Fruit fly (Drosophila melanogaster) whole organism, embryonic: ENCODE results near the gene nerfin-2.
A peak's percentile ranks its signal among the peaks of the same experiment; 100 is the strongest.

Source experiments
- Adf1 ChIP-seq: fragments of 200-800 bp; sonication (Bioruptor generic); IDR thresholded peaks from 2 replicates; pipeline ENCODE4 v1.3.6; 2022; ENCODE audit warnings: missing biosample characterization, missing genetic modification characterization
- Aef1 ChIP-seq: fragments of 200-800 bp; sonication (Bioruptor generic); IDR thresholded peaks from 3 replicates; pipeline ENCODE4 v1.3.6; 2022; ENCODE audit warnings: missing biosample characterization, missing genetic modification characterization
- Blimp-1 ChIP-seq: fragments of 200-800 bp; sonication (Bioruptor generic); optimal IDR thresholded peaks from 3 replicates; lab custom pipeline; 2018; ENCODE audit warnings: missing biosample characterization, missing genetic modification characterization, mild to moderate bottlenecking, moderate library complexity, missing genetic modification reagents
- CG10321 ChIP-seq: fragments of 200-800 bp; sonication (Bioruptor generic); IDR thresholded peaks from 2 replicates; pipeline ENCODE4 v1.3.6; 2022; ENCODE audit warnings: missing biosample characterization, missing genetic modification characterization
- CG10654 ChIP-seq: fragments of 200-800 bp; sonication (Bioruptor generic); optimal IDR thresholded peaks from 2 replicates; lab custom pipeline; 2016; ENCODE audit warnings: missing biosample characterization, missing genetic modification characterization
- CG10959 ChIP-seq: fragments of 200-800 bp; sonication (Bioruptor generic); IDR thresholded peaks from 2 replicates; pipeline ENCODE4 v1.3.6; 2022; ENCODE audit warnings: missing biosample characterization, missing genetic modification characterization
- CG11696 ChIP-seq: fragments of 200-800 bp; sonication (Bioruptor generic); IDR thresholded peaks from 2 replicates; pipeline ENCODE4 v1.3.6; 2022; ENCODE audit warnings: missing biosample characterization, missing genetic modification characterization
- CG12769 ChIP-seq: fragments of 200-800 bp; sonication (Bioruptor generic); optimal IDR thresholded peaks from 2 replicates; lab custom pipeline; 2019; ENCODE audit warnings: missing biosample characterization, mild to moderate bottlenecking, missing genetic modification characterization, moderate library complexity
- CG13287 ChIP-seq: fragments of 200-800 bp; sonication (Bioruptor generic); IDR thresholded peaks from 2 replicates; pipeline ENCODE4 v1.3.6; 2022; ENCODE audit warnings: missing biosample characterization, missing genetic modification characterization; ENCODE audit not compliant: partially characterized antibody
- CG14014 ChIP-seq: fragments of 200-800 bp; sonication (Bioruptor generic); IDR thresholded peaks from 2 replicates; pipeline ENCODE4 v1.3.6; 2022; ENCODE audit warnings: missing biosample characterization, missing genetic modification characterization
- CG17385 ChIP-seq: fragments of 200-800 bp; sonication (Bioruptor generic); optimal IDR thresholded peaks from 3 replicates; lab custom pipeline; 2018; ENCODE audit warnings: missing biosample characterization, mild to moderate bottlenecking, missing genetic modification characterization
- CG1832 ChIP-seq: fragments of 200-800 bp; sonication (Bioruptor generic); optimal IDR thresholded peaks from 2 replicates; lab custom pipeline; 2017; ENCODE audit warnings: missing biosample characterization, mild to moderate bottlenecking, missing genetic modification characterization, inconsistent platforms
- CG18476 ChIP-seq: fragments of 200-800 bp; sonication (Bioruptor generic); optimal IDR thresholded peaks from 2 replicates; lab custom pipeline; 2016; ENCODE audit warnings: missing biosample characterization, mild to moderate bottlenecking, missing genetic modification characterization
- CG30403 ChIP-seq: fragments of 200-800 bp; sonication (Bioruptor generic); optimal IDR thresholded peaks from 3 replicates; lab custom pipeline; 2016; ENCODE audit warnings: missing biosample characterization, missing genetic modification characterization
- CG3065 ChIP-seq: fragments of 200-800 bp; sonication (Bioruptor generic); optimal IDR thresholded peaks from 2 replicates; lab custom pipeline; 2016; ENCODE audit warnings: missing biosample characterization, missing genetic modification characterization
- CG34224 ChIP-seq: fragments of 200-800 bp; sonication (Bioruptor generic); IDR thresholded peaks from 3 replicates; pipeline ENCODE4 v1.3.6; 2022; ENCODE audit warnings: missing biosample characterization, missing genetic modification characterization; ENCODE audit not compliant: partially characterized antibody
- CG34422 ChIP-seq: fragments of 200-800 bp; sonication (Bioruptor generic); IDR thresholded peaks from 3 replicates; pipeline ENCODE4 v1.3.6; 2022; ENCODE audit warnings: missing biosample characterization, missing genetic modification characterization
- CG7357 ChIP-seq: fragments of 200-800 bp; sonication (Bioruptor generic); IDR thresholded peaks from 3 replicates; pipeline ENCODE4 v1.3.6; 2022; ENCODE audit warnings: missing biosample characterization, missing genetic modification characterization
- Dbx ChIP-seq: fragments of 200-800 bp; sonication (Bioruptor generic); IDR thresholded peaks from 3 replicates; pipeline ENCODE4 v1.3.6; 2022; ENCODE audit warnings: missing biosample characterization, missing genetic modification characterization
- Doc3 ChIP-seq: fragments of 200-800 bp; sonication (Bioruptor generic); IDR thresholded peaks from 3 replicates; pipeline ENCODE4 v1.3.6; 2022; ENCODE audit warnings: missing biosample characterization, missing genetic modification characterization; ENCODE audit not compliant: partially characterized antibody
- Dp ChIP-seq: fragments of 200-800 bp; sonication (Bioruptor generic); optimal IDR thresholded peaks from 2 replicates; lab custom pipeline; 2018; ENCODE audit warnings: missing biosample characterization, mild to moderate bottlenecking, missing genetic modification characterization, moderate library complexity
- ERR ChIP-seq: fragments of 200-800 bp; sonication (Bioruptor generic); optimal IDR thresholded peaks from 2 replicates; lab custom pipeline; 2016; ENCODE audit warnings: missing biosample characterization, missing genetic modification characterization
- Eip74EF ChIP-seq, 2 experiments: fragments of 200-800 bp in 1 of 2; fragments of >200 bp in 1 of 2; sonication (Bioruptor generic) in 1 of 2; optimal IDR thresholded peaks; 2 replicates each; lab custom pipeline; 2017 to 2019; ENCODE audit warnings: missing biosample characterization in 2 of 2, missing genetic modification characterization in 2 of 2, mild to moderate bottlenecking in 1 of 2, moderate library complexity in 1 of 2
- H15 ChIP-seq: fragments of 200-800 bp; sonication (Bioruptor generic); IDR thresholded peaks from 3 replicates; pipeline ENCODE4 v1.3.6; 2022; ENCODE audit warnings: missing biosample characterization, missing genetic modification characterization
- HmgZ ChIP-seq: fragments of 200-800 bp; sonication (Bioruptor generic); optimal IDR thresholded peaks from 2 replicates; lab custom pipeline; 2018; ENCODE audit warnings: missing biosample characterization, mild to moderate bottlenecking, missing genetic modification characterization
- Lhr ChIP-seq: fragments of 200-800 bp; sonication (Bioruptor generic); optimal IDR thresholded peaks from 3 replicates; lab custom pipeline; 2017; ENCODE audit warnings: mild to moderate bottlenecking, missing biosample characterization, missing genetic modification reagents, missing genetic modification characterization
- Nf-YA ChIP-seq: fragments of 200-800 bp; sonication (Bioruptor generic); IDR thresholded peaks from 2 replicates; pipeline ENCODE4 v1.3.6; 2022; ENCODE audit warnings: missing biosample characterization, missing genetic modification characterization
- Nf-YC ChIP-seq: fragments of 200-800 bp; optimal IDR thresholded peaks from 3 replicates; lab custom pipeline; 2019; ENCODE audit warnings: missing biosample characterization, mild to moderate bottlenecking, missing genetic modification characterization, moderate library complexity
- NfI ChIP-seq: fragments of 200-800 bp; sonication (Bioruptor generic); optimal IDR thresholded peaks from 3 replicates; lab custom pipeline; 2018; ENCODE audit warnings: missing biosample characterization, mild to moderate bottlenecking, missing genetic modification characterization, moderate library complexity
- Opbp ChIP-seq: fragments of 200-800 bp; sonication (Bioruptor generic); IDR thresholded peaks from 3 replicates; pipeline ENCODE4 v1.3.6; 2022; ENCODE audit warnings: missing biosample characterization, missing genetic modification characterization; ENCODE audit not compliant: partially characterized antibody
- Trl ChIP-seq, 3 experiments: fragments of >200 bp in 2 of 3; fragments of 200-800 bp in 1 of 3; sonication (Bioruptor generic) in 1 of 3; optimal IDR thresholded peaks; 2 replicates in 1 of 3; 3 replicates in 2 of 3; lab custom pipeline; 2016 to 2017; ENCODE audit warnings: missing biosample characterization in 1 of 3, missing genetic modification characterization in 1 of 3
- corto ChIP-seq: fragments of 200-800 bp; sonication (Bioruptor generic); optimal IDR thresholded peaks from 2 replicates; lab custom pipeline; 2016; ENCODE audit warnings: missing biosample characterization, mild to moderate bottlenecking, missing genetic modification characterization, moderate library complexity
- ewg ChIP-seq: fragments of 200-800 bp; sonication (Bioruptor generic); optimal IDR thresholded peaks from 3 replicates; lab custom pipeline; 2017; ENCODE audit warnings: mild to moderate bottlenecking, missing biosample characterization, missing genetic modification reagents, missing genetic modification characterization
- fru ChIP-seq: fragments of >200 bp; optimal IDR thresholded peaks from 2 replicates; lab custom pipeline; 2017
- maf-S ChIP-seq: fragments of 200-800 bp; sonication (Bioruptor generic); optimal IDR thresholded peaks from 2 replicates; lab custom pipeline; 2016; ENCODE audit warnings: missing biosample characterization, missing genetic modification characterization
- nom ChIP-seq: fragments of 200-800 bp; sonication (Bioruptor generic); optimal IDR thresholded peaks from 2 replicates; lab custom pipeline; 2017; ENCODE audit warnings: missing biosample characterization, missing genetic modification characterization, mild to moderate bottlenecking, moderate library complexity, missing genetic modification reagents
- oc ChIP-seq: fragments of 200-800 bp; sonication (Bioruptor generic); optimal IDR thresholded peaks from 2 replicates; lab custom pipeline; 2018; ENCODE audit warnings: missing biosample characterization, mild to moderate bottlenecking, missing genetic modification characterization, moderate library complexity
- onecut ChIP-seq: fragments of 200-800 bp; sonication (Bioruptor generic); IDR thresholded peaks from 2 replicates; pipeline ENCODE4 v1.3.6; 2022; ENCODE audit warnings: missing biosample characterization, missing genetic modification characterization
- prd ChIP-seq, 3 experiments: fragments of >200 bp in 2 of 3; fragments of 200-800 bp in 1 of 3; sonication (Bioruptor generic) in 1 of 3; optimal IDR thresholded peaks in 2 of 3; IDR thresholded peaks in 1 of 3; 2 replicates in 2 of 3; 3 replicates in 1 of 3; pipeline versions ENCODE4 v1.3.6 to Lab custom; 2017 to 2022; ENCODE audit warnings: missing biosample characterization in 1 of 3, missing genetic modification characterization in 1 of 3
- scrt ChIP-seq: fragments of 200-800 bp; sonication (Bioruptor generic); optimal IDR thresholded peaks from 2 replicates; lab custom pipeline; 2018; ENCODE audit warnings: missing biosample characterization, mild to moderate bottlenecking, missing genetic modification characterization, moderate library complexity
- sd ChIP-seq: fragments of 200-800 bp; sonication (Bioruptor generic); optimal IDR thresholded peaks from 3 replicates; lab custom pipeline; 2018; ENCODE audit warnings: missing biosample characterization, mild to moderate bottlenecking, missing genetic modification characterization, moderate library complexity
- sens ChIP-seq: fragments of 200-800 bp; sonication (Bioruptor generic); peaks from one replicate; lab custom pipeline; 2016; ENCODE audit warnings: missing biosample characterization, missing genetic modification characterization
- seq ChIP-seq: fragments of 200-800 bp; sonication (Bioruptor generic); IDR thresholded peaks from 2 replicates; pipeline ENCODE4 v1.3.6; 2022; ENCODE audit warnings: missing biosample characterization, missing genetic modification characterization
- slbo ChIP-seq: fragments of 200-800 bp; sonication (Bioruptor generic); IDR thresholded peaks from 2 replicates; pipeline ENCODE4 v1.3.6; 2022; ENCODE audit warnings: missing biosample characterization, missing genetic modification characterization
- sr ChIP-seq: fragments of 200-800 bp; sonication (Bioruptor generic); IDR thresholded peaks from 3 replicates; pipeline ENCODE4 v1.3.6; 2022; ENCODE audit warnings: missing biosample characterization, missing genetic modification characterization
- unc-4 ChIP-seq: fragments of 200-800 bp; sonication (Bioruptor generic); IDR thresholded peaks from 2 replicates; pipeline ENCODE4 v1.3.6; 2022; ENCODE audit warnings: missing biosample characterization, missing genetic modification characterization; ENCODE audit not compliant: partially characterized antibody
- vnd ChIP-seq: fragments of 200-800 bp; sonication (Bioruptor generic); IDR thresholded peaks from 3 replicates; pipeline ENCODE4 v1.3.6; 2022; ENCODE audit warnings: missing biosample characterization, missing genetic modification characterization; ENCODE audit not compliant: partially characterized antibody
- vvl ChIP-seq: fragments of 200-800 bp; sonication (Bioruptor generic); IDR thresholded peaks from 2 replicates; pipeline ENCODE4 v1.3.6; 2022; ENCODE audit warnings: missing biosample characterization, missing genetic modification characterization
- wek ChIP-seq: fragments of 200-800 bp; sonication (Bioruptor generic); optimal IDR thresholded peaks from 3 replicates; lab custom pipeline; 2018; ENCODE audit warnings: missing biosample characterization, mild to moderate bottlenecking, missing genetic modification characterization, moderate library complexity

nerfin-2 gene

DNA sequence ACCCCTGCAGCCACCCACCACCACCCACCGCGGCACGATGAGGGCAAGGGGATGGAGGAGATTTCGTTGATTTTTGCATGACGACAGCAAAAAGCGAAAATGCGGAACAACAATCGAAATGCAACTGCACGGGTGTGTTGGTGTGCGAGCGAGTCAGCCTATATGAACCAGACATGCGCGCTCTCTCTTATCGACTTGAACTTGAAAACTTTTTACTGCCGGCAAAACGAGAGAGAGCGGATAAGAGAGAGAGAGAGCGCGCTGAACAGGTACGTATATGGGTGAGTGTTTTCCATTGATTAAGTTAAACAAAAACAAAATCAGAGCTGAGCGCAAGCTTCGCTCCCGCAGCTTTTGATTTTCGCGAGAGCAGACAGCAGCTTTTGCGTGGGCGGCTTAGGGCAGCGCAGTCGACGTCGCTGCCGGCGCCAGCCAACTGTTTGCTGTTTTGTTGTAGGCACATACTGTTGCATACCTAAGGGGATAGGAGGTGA lies 18.3 kb downstream of the nerfin-2 start (continued):
- peak; percentile 17 for TF ChIP-seq CG12769
- no peak for TF ChIP-seq maf-S (GFP tag; lab: Kevin White, UChicago)
- TF ChIP-seq sd (tag; lab: Kevin White, UChicago) = peak; percentile 74
- no peak for TF ChIP-seq H15 (GFP tag; lab: Robert Waterston, UW)
- no peak for TF ChIP-seq wek (GFP tag; lab: Kevin White, UChicago)
- TF ChIP-seq Blimp-1 (GFP tag; lab: Kevin White, UChicago) = no peak
- TF ChIP-seq Eip74EF (GFP tag; optimal IDR thresholded peaks at IDR 0.05; lab: Kevin White, UChicago) = peak in 1 of 2 experiments; percentile 63
- peak; percentile 46 for TF ChIP-seq oc
- TF ChIP-seq slbo = no peak
- peak; percentile 32 for TF ChIP-seq Nf-YC
- TF ChIP-seq CG13287 (GFP tag; lab: Robert Waterston, UW) = peak; percentile 71
- TF ChIP-seq fru (lab: Kevin White, UChicago) = no peak
- no peak for TF ChIP-seq CG10654 (GFP tag; lab: Kevin White, UChicago)
- TF ChIP-seq CG14014 (GFP tag; lab: Robert Waterston, UW) = no peak
- TF ChIP-seq HmgZ = peak; percentile 32
- TF ChIP-seq Dp = no peak
- 0 out of 2 replicates have a peak, but pooled peaks have one; percentile 17 for TF ChIP-seq seq (GFP tag; lab: Robert Waterston, UW)
- 0 out of 2 replicates have a peak, but pooled peaks have one; percentile 5 for TF ChIP-seq vvl (GFP tag; lab: Robert Waterston, UW)
- TF ChIP-seq CG7357 (GFP tag; lab: Robert Waterston, UW) = no peak
- no peak for TF ChIP-seq CG3065 (GFP tag; lab: Kevin White, UChicago)
- TF ChIP-seq Dbx (GFP tag; lab: Robert Waterston, UW) = no peak
- peak; percentile 31 for TF ChIP-seq ERR (GFP tag; lab: Kevin White, UChicago)
- peak; percentile 99 for TF ChIP-seq Adf1
- TF ChIP-seq vnd (GFP tag; lab: Robert Waterston, UW) = no peak
- TF ChIP-seq CG17385 (GFP tag; lab: Kevin White, UChicago) = no peak
- peak; percentile 25 for TF ChIP-seq nom (GFP tag; lab: Kevin White, UChicago)
- TF ChIP-seq unc-4 = peak; percentile 47
- TF ChIP-seq CG34224 (GFP tag; lab: Robert Waterston, UW) = peak; percentile 65; the same call in 2 of the 3 replicates
- TF ChIP-seq scrt (GFP tag; lab: Kevin White, UChicago) = peak; percentile 70
- TF ChIP-seq Nf-YA (GFP tag; lab: Robert Waterston, UW) = no peak
- no peak for TF ChIP-seq CG18476 (GFP tag; lab: Kevin White, UChicago)
- TF ChIP-seq CG10959 (GFP tag; lab: Robert Waterston, UW) = no peak
- no peak for TF ChIP-seq CG11696 (GFP tag; lab: Robert Waterston, UW)
- TF ChIP-seq CG30403 (GFP tag; lab: Kevin White, UChicago) = no peak
- TF ChIP-seq Lhr (GFP tag; lab: Kevin White, UChicago) = no peak
- TF ChIP-seq Opbp (GFP tag; lab: Robert Waterston, UW) = 0 out of 3 replicates have a peak, but pooled peaks have one; percentile 18
- peak; percentile 68 for TF ChIP-seq ewg (GFP tag; lab: Kevin White, UChicago)
- no peak for TF ChIP-seq NfI (GFP tag; lab: Kevin White, UChicago)
- TF ChIP-seq Aef1 = no peak
- TF ChIP-seq Doc3 (GFP tag; lab: Robert Waterston, UW) = 0 out of 3 replicates have a peak, but pooled peaks have one; percentile 13
- TF ChIP-seq prd (optimal IDR thresholded peaks at IDR 0.05; lab: Kevin White, UChicago) = no peak
- TF ChIP-seq prd (GFP tag; IDR thresholded peaks at IDR 0.05; lab: Robert Waterston, UW) = no peak
- TF ChIP-seq CG10321 (GFP tag; lab: Robert Waterston, UW) = peak; percentile 86
- peak; percentile 90 to 98 for TF ChIP-seq Trl (optimal IDR thresholded peaks at IDR 0.05; lab: Kevin White, UChicago)
- TF ChIP-seq Trl (GFP tag; optimal IDR thresholded peaks at IDR 0.05; lab: Kevin White, UChicago) = peak; percentile 51
- TF ChIP-seq sr (GFP tag; lab: Robert Waterston, UW) = peak; percentile 99
- peak; percentile 69 for TF ChIP-seq onecut (GFP tag; lab: Robert Waterston, UW)
- TF ChIP-seq CG1832 = peak; percentile 62
- peak; percentile 34 for TF ChIP-seq corto
- peak; percentile 20; the same call in 1 of the 3 replicates for TF ChIP-seq CG34422
- no peak for TF ChIP-seq sens (GFP tag; lab: Kevin White, UChicago)
